Worm (Caenorhabditis elegans): ENCODE measurements around the gene spe-26.

Gene spe-26

ce11 chrIV:10396827-10397226 is 5.1 kb upstream of the spe-26 start:
- no peak for TF ChIP-seq nfya-1 (tag; optimal IDR thresholded peaks at IDR 0.05)
- no peak for TF ChIP-seq che-1 (tag; optimal IDR thresholded peaks at IDR 0.05)
- TF ChIP-seq fkh-10 (GFP tag; optimal IDR thresholded peaks at IDR 0.05): no peak
- no peak for TF ChIP-seq ama-1 (optimal IDR thresholded peaks at IDR 0.05)
- peak; percentile 80 for TF ChIP-seq unc-42 (tag; optimal IDR thresholded peaks at IDR 0.05)
- no peak for TF ChIP-seq hlh-6 (tag; optimal IDR thresholded peaks at IDR 0.05)

ce11 chrIV:10394858-10395257 is 3.1 kb upstream of the spe-26 start, which contains the start of gene R10H10.4:
R10H10.4 (minus strand) TSS chrIV:10394958.
- no peak for TF ChIP-seq ceh-30 (tag; optimal IDR thresholded peaks at IDR 0.05)
- TF ChIP-seq ceh-19 (GFP tag; optimal IDR thresholded peaks at IDR 0.05): no peak
- TF ChIP-seq dve-1 (tag; optimal IDR thresholded peaks at IDR 0.05): no peak
- TF ChIP-seq nfya-1 (tag; optimal IDR thresholded peaks at IDR 0.05): no peak
- TF ChIP-seq ref-2 (tag; optimal IDR thresholded peaks at IDR 0.05): no peak

ce11 chrIV:10388263-10388662 is 3.5 kb downstream of the spe-26 start, which contains the start of gene R10H10.3:
R10H10.3 (plus strand) TSS chrIV:10388505.
- TF ChIP-seq elt-2 (tag; optimal IDR thresholded peaks at IDR 0.05) (peak; percentile 55), ahr-1 (tag; optimal IDR thresholded peaks at IDR 0.05) (no peak), K09A11.1 (tag; optimal IDR thresholded peaks at IDR 0.05; ENCODE audit: insufficient read depth) (no peak)

ce11 chrIV:10387113-10387512 is 4.6 kb downstream of the spe-26 start, which contains the start of gene nfu-1:
nfu-1 (plus strand) TSS chrIV:10387413.
- TF ChIP-seq odd-2 (tag; optimal IDR thresholded peaks at IDR 0.05): no peak
- TF ChIP-seq dmd-4 (tag; optimal IDR thresholded peaks at IDR 0.05; ENCODE audit: borderline replicate concordance): no peak
- no peak for TF ChIP-seq ceh-30 (tag; optimal IDR thresholded peaks at IDR 0.05)
- TF ChIP-seq dve-1 (tag; optimal IDR thresholded peaks at IDR 0.05): no peak
- no peak for TF ChIP-seq sox-2 (GFP tag; IDR thresholded peaks at IDR 0.05)
- TF ChIP-seq F13H6.1 (tag; optimal IDR thresholded peaks at IDR 0.05): no peak
- TF ChIP-seq K02D7.2 (tag; optimal IDR thresholded peaks at IDR 0.05): no peak
- no peak for TF ChIP-seq rnt-1 (tag; optimal IDR thresholded peaks at IDR 0.05)
- TF ChIP-seq ceh-24 (tag; optimal IDR thresholded peaks at IDR 0.05): no peak
- no peak for TF ChIP-seq fkh-6 (tag; optimal IDR thresholded peaks at IDR 0.05)
- TF ChIP-seq unc-42 (tag; optimal IDR thresholded peaks at IDR 0.05): no peak
- no peak for TF ChIP-seq eyg-1 (tag; optimal IDR thresholded peaks at IDR 0.05)
- no peak for TF ChIP-seq elt-4 (tag; optimal IDR thresholded peaks at IDR 0.05)
- no peak for TF ChIP-seq ttx-3 (tag; optimal IDR thresholded peaks at IDR 0.05)
- TF ChIP-seq unc-3 (GFP tag; conservative IDR thresholded peaks at IDR 0.05): no peak
- TF ChIP-seq unc-3 (tag; optimal IDR thresholded peaks at IDR 0.05): no peak
- no peak for TF ChIP-seq ceh-48 (tag; optimal IDR thresholded peaks at IDR 0.05)

ce11 chrIV:10382894-10383293 is 8.8 kb downstream of the spe-26 start:
- TF ChIP-seq hlh-13 (GFP tag; optimal IDR thresholded peaks at IDR 0.05) (no peak), ceh-45 (GFP tag; IDR thresholded peaks at IDR 0.05) (no peak), unc-55 (GFP tag; optimal IDR thresholded peaks at IDR 0.05) (no peak), sdc-2 (tag; optimal IDR thresholded peaks at IDR 0.05) (no peak), unc-86 (tag; optimal IDR thresholded peaks at IDR 0.05) (no peak), dve-1 (tag; optimal IDR thresholded peaks at IDR 0.05) (no peak), unc-42 (tag; optimal IDR thresholded peaks at IDR 0.05) (no peak), fax-1 (tag; optimal IDR thresholded peaks at IDR 0.05) (no peak), elt-2 (tag; optimal IDR thresholded peaks at IDR 0.05) (no peak), nfya-1 (tag; optimal IDR thresholded peaks at IDR 0.05) (no peak), syd-9 (tag; optimal IDR thresholded peaks at IDR 0.05) (no peak), mec-3 (tag; optimal IDR thresholded peaks at IDR 0.05; ENCODE audit: borderline replicate concordance) (no peak), ets-4 (tag; optimal IDR thresholded peaks at IDR 0.05) (no peak), hlh-30 (tag; optimal IDR thresholded peaks at IDR 0.05; ENCODE audit: insufficient read depth) (no peak), ahr-1 (tag; optimal IDR thresholded peaks at IDR 0.05) (no peak), unc-3 (GFP tag; conservative IDR thresholded peaks at IDR 0.05) (no peak), unc-3 (tag; optimal IDR thresholded peaks at IDR 0.05) (no peak), lim-6 (tag; optimal IDR thresholded peaks at IDR 0.05) (no peak), pag-3 (tag; optimal IDR thresholded peaks at IDR 0.05; ENCODE audit: borderline replicate concordance) (no peak), K09A11.1 (tag; optimal IDR thresholded peaks at IDR 0.05; ENCODE audit: insufficient read depth) (no peak), pax-1 (tag; optimal IDR thresholded peaks at IDR 0.05) (no peak)

Measured in whole organism, late embryonic.